Fruit fly (Drosophila melanogaster) whole organism, embryonic: Measurements from ENCODE around the gene heph.

Experiments
- Antp ChIP-seq: fragments of 200-800 bp; sonication (Bioruptor generic); optimal IDR thresholded peaks from 3 replicates; lab custom pipeline; 2016; ENCODE audit warnings: missing biosample characterization, missing genetic modification characterization
- BEAF-32 ChIP-seq: fragments of 200-800 bp; sonication (Bioruptor generic); optimal IDR thresholded peaks from 3 replicates; lab custom pipeline; 2017; ENCODE audit warnings: missing biosample characterization, missing genetic modification characterization, mild to moderate bottlenecking, moderate library complexity, missing genetic modification reagents
- CG12071 ChIP-seq: fragments of 200-800 bp; sonication (Bioruptor generic); optimal IDR thresholded peaks from 3 replicates; lab custom pipeline; 2018; ENCODE audit warnings: missing biosample characterization, mild to moderate bottlenecking, missing genetic modification characterization
- CG12391 ChIP-seq: fragments of 200-800 bp; sonication (Bioruptor generic); optimal IDR thresholded peaks from 3 replicates; lab custom pipeline; 2018; ENCODE audit warnings: missing biosample characterization, mild to moderate bottlenecking, missing genetic modification characterization, moderate library complexity
- CG12769 ChIP-seq: fragments of 200-800 bp; sonication (Bioruptor generic); optimal IDR thresholded peaks from 2 replicates; lab custom pipeline; 2019; ENCODE audit warnings: missing biosample characterization, mild to moderate bottlenecking, missing genetic modification characterization, moderate library complexity
- CG1529 ChIP-seq: fragments of 200-800 bp; sonication (Bioruptor generic); optimal IDR thresholded peaks from 3 replicates; lab custom pipeline; 2018; ENCODE audit warnings: missing biosample characterization, missing genetic modification characterization
- CG17186 ChIP-seq: fragments of 200-800 bp; sonication (Bioruptor generic); optimal IDR thresholded peaks from 3 replicates; lab custom pipeline; 2017; ENCODE audit warnings: missing biosample characterization, missing genetic modification reagents, missing genetic modification characterization
- CG17802 ChIP-seq: fragments of 200-800 bp; sonication (Bioruptor generic); optimal IDR thresholded peaks from 2 replicates; lab custom pipeline; 2018; ENCODE audit warnings: missing biosample characterization, mild to moderate bottlenecking, missing genetic modification characterization, moderate library complexity
- CG1792 ChIP-seq: fragments of 200-800 bp; sonication (Bioruptor generic); optimal IDR thresholded peaks from 2 replicates; lab custom pipeline; 2016; ENCODE audit warnings: missing biosample characterization, missing genetic modification characterization
- CG30020 ChIP-seq: fragments of 200-800 bp; optimal IDR thresholded peaks from 2 replicates; lab custom pipeline; 2019; ENCODE audit warnings: missing biosample characterization, mild to moderate bottlenecking, missing genetic modification characterization, moderate library complexity
- CG32767 ChIP-seq: fragments of 200-800 bp; sonication (Bioruptor generic); IDR thresholded peaks from 2 replicates; pipeline ENCODE4 v1.3.6; 2022; ENCODE audit warnings: missing biosample characterization, missing genetic modification characterization
- CG34422 ChIP-seq: fragments of 200-800 bp; sonication (Bioruptor generic); IDR thresholded peaks from 3 replicates; pipeline ENCODE4 v1.3.6; 2022; ENCODE audit warnings: missing biosample characterization, missing genetic modification characterization
- CG3995 ChIP-seq: fragments of 200-800 bp; sonication (Bioruptor generic); optimal IDR thresholded peaks from 3 replicates; lab custom pipeline; 2016; ENCODE audit warnings: missing biosample characterization, missing genetic modification characterization
- CG4617 ChIP-seq: fragments of 200-800 bp; sonication (Bioruptor generic); optimal IDR thresholded peaks from 3 replicates; lab custom pipeline; 2016; ENCODE audit warnings: missing biosample characterization, missing genetic modification characterization, borderline replicate concordance
- CG7357 ChIP-seq: fragments of 200-800 bp; sonication (Bioruptor generic); IDR thresholded peaks from 3 replicates; pipeline ENCODE4 v1.3.6; 2022; ENCODE audit warnings: missing biosample characterization, missing genetic modification characterization
- CG9932 ChIP-seq: fragments of 200-800 bp; sonication (Bioruptor generic); IDR thresholded peaks from 2 replicates; pipeline ENCODE4 v1.3.6; 2022; ENCODE audit warnings: missing biosample characterization, missing genetic modification characterization
- Eip74EF ChIP-seq, 2 experiments: fragments of 200-800 bp in 1 of 2; fragments of >200 bp in 1 of 2; sonication (Bioruptor generic) in 1 of 2; optimal IDR thresholded peaks; 2 replicates each; lab custom pipeline; 2017 to 2019; ENCODE audit warnings: missing biosample characterization in 2 of 2, missing genetic modification characterization in 2 of 2, mild to moderate bottlenecking in 1 of 2, moderate library complexity in 1 of 2
- HLH3B ChIP-seq: fragments of 200-800 bp; sonication (Bioruptor generic); IDR thresholded peaks from 2 replicates; pipeline ENCODE4 v1.3.6; 2022; ENCODE audit warnings: missing biosample characterization, missing genetic modification characterization
- Mad ChIP-seq: fragments of 200-800 bp; sonication (Bioruptor generic); optimal IDR thresholded peaks from 2 replicates; lab custom pipeline; 2016; ENCODE audit warnings: missing biosample characterization, missing genetic modification characterization
- Med ChIP-seq: fragments of 200-800 bp; sonication (Bioruptor generic); peaks from one replicate; lab custom pipeline; 2016; ENCODE audit warnings: missing biosample characterization, missing genetic modification characterization, mild to moderate bottlenecking, inconsistent platforms, moderate library complexity
- Mrtf ChIP-seq: fragments of 200-800 bp; sonication (Bioruptor generic); IDR thresholded peaks from 3 replicates; pipeline ENCODE4 v1.3.6; 2022; ENCODE audit warnings: missing biosample characterization, missing genetic modification characterization
- Ravus ChIP-seq: fragments of 200-800 bp; sonication (Bioruptor generic); IDR thresholded peaks from 2 replicates; pipeline ENCODE4 v1.3.6; 2022; ENCODE audit warnings: missing biosample characterization, missing genetic modification characterization
- Sry-β ChIP-seq: fragments of 200-800 bp; sonication (Bioruptor generic); optimal IDR thresholded peaks from 2 replicates; lab custom pipeline; 2018; ENCODE audit warnings: missing biosample characterization, mild to moderate bottlenecking, missing genetic modification characterization, moderate library complexity
- ato ChIP-seq: fragments of 200-800 bp; sonication (Bioruptor generic); IDR thresholded peaks from 2 replicates; pipeline ENCODE4 v1.3.6; 2022; ENCODE audit warnings: missing biosample characterization, missing genetic modification characterization; ENCODE audit not compliant: partially characterized antibody
- az2 ChIP-seq: fragments of 200-800 bp; sonication (Bioruptor generic); optimal IDR thresholded peaks from 3 replicates; lab custom pipeline; 2016; ENCODE audit warnings: missing biosample characterization, missing genetic modification characterization
- cad ChIP-seq: fragments of >200 bp; optimal IDR thresholded peaks from 2 replicates; lab custom pipeline; 2017; ENCODE audit warnings: missing biosample characterization, missing genetic modification characterization
- dmrt99B ChIP-seq: fragments of 200-800 bp; sonication (Bioruptor generic); optimal IDR thresholded peaks from 2 replicates; lab custom pipeline; 2018; ENCODE audit warnings: missing biosample characterization, mild to moderate bottlenecking, missing genetic modification characterization, moderate library complexity
- ems ChIP-seq: fragments of 200-800 bp; sonication (Bioruptor generic); optimal IDR thresholded peaks from 3 replicates; lab custom pipeline; 2016; ENCODE audit warnings: missing biosample characterization, missing genetic modification characterization
- fd96Cb ChIP-seq: fragments of 200-800 bp; sonication (Bioruptor generic); optimal IDR thresholded peaks from 2 replicates; lab custom pipeline; 2018; ENCODE audit warnings: missing biosample characterization, mild to moderate bottlenecking, missing genetic modification characterization, moderate library complexity
- gcm ChIP-seq: fragments of 200-800 bp; sonication (Bioruptor generic); optimal IDR thresholded peaks from 2 replicates; lab custom pipeline; 2019; ENCODE audit warnings: missing biosample characterization, mild to moderate bottlenecking, missing genetic modification characterization, moderate library complexity
- gsb ChIP-seq: fragments of 200-800 bp; sonication (Bioruptor generic); IDR thresholded peaks from 2 replicates; pipeline ENCODE4 v1.3.6; 2022; ENCODE audit warnings: missing biosample characterization, missing genetic modification characterization
- gsb-n ChIP-seq: fragments of 200-800 bp; sonication (Bioruptor generic); optimal IDR thresholded peaks from 3 replicates; lab custom pipeline; 2018; ENCODE audit warnings: missing biosample characterization, mild to moderate bottlenecking, missing genetic modification characterization
- ham ChIP-seq: fragments of 200-800 bp; sonication (Bioruptor generic); IDR thresholded peaks from 2 replicates; pipeline ENCODE4 v1.3.6; 2022; ENCODE audit warnings: missing biosample characterization, missing genetic modification characterization
- hkb ChIP-seq, 2 experiments: fragments of 200-800 bp in 1 of 2; fragments of >200 bp in 1 of 2; sonication (Bioruptor generic) in 1 of 2; IDR thresholded peaks in 1 of 2; optimal IDR thresholded peaks in 1 of 2; 2 replicates each; pipeline versions ENCODE4 v1.3.6 to Lab custom; 2017 to 2022; ENCODE audit warnings: missing biosample characterization in 1 of 2, missing genetic modification characterization in 1 of 2
- hth ChIP-seq: fragments of >200 bp; optimal IDR thresholded peaks from 2 replicates; lab custom pipeline; 2017; ENCODE audit warnings: inconsistent platforms
- jing ChIP-seq: fragments of 200-800 bp; sonication (Bioruptor generic); optimal IDR thresholded peaks from 2 replicates; lab custom pipeline; 2018; ENCODE audit warnings: missing biosample characterization, mild to moderate bottlenecking, missing genetic modification characterization
- lbe ChIP-seq: fragments of 200-800 bp; sonication (Bioruptor generic); optimal IDR thresholded peaks from 2 replicates; lab custom pipeline; 2016; ENCODE audit warnings: missing biosample characterization, mild to moderate bottlenecking, missing genetic modification characterization
- lola ChIP-seq, 3 experiments: fragments of >200 bp in 2 of 3; fragments of 200-800 bp in 1 of 3; sonication (Bioruptor generic) in 1 of 3; optimal IDR thresholded peaks; 2 replicates each; lab custom pipeline; 2017 to 2019; ENCODE audit warnings: missing biosample characterization in 3 of 3, missing genetic modification characterization in 3 of 3, mild to moderate bottlenecking in 1 of 3, moderate library complexity in 1 of 3
- nom ChIP-seq: fragments of 200-800 bp; sonication (Bioruptor generic); optimal IDR thresholded peaks from 2 replicates; lab custom pipeline; 2017; ENCODE audit warnings: missing biosample characterization, missing genetic modification characterization, mild to moderate bottlenecking, moderate library complexity, missing genetic modification reagents
- rib ChIP-seq: fragments of 200-800 bp; sonication (Bioruptor generic); IDR thresholded peaks from 2 replicates; pipeline ENCODE4 v1.3.6; 2022; ENCODE audit warnings: missing biosample characterization, missing genetic modification characterization
- row ChIP-seq: fragments of 200-800 bp; sonication (Bioruptor generic); IDR thresholded peaks from 3 replicates; pipeline ENCODE4 v1.3.6; 2022; ENCODE audit warnings: missing biosample characterization, missing genetic modification characterization
- sob ChIP-seq: fragments of 200-800 bp; sonication (Bioruptor generic); IDR thresholded peaks from 2 replicates; pipeline ENCODE4 v1.3.6; 2022; ENCODE audit warnings: missing biosample characterization, missing genetic modification characterization
- sr ChIP-seq: fragments of 200-800 bp; sonication (Bioruptor generic); IDR thresholded peaks from 3 replicates; pipeline ENCODE4 v1.3.6; 2022; ENCODE audit warnings: missing biosample characterization, missing genetic modification characterization
- ssp ChIP-seq: fragments of 200-800 bp; sonication (Bioruptor generic); IDR thresholded peaks from 2 replicates; pipeline ENCODE4 v1.3.6; 2022; ENCODE audit warnings: missing biosample characterization, missing genetic modification characterization
- stwl ChIP-seq: fragments of 200-800 bp; sonication (Bioruptor generic); optimal IDR thresholded peaks from 3 replicates; lab custom pipeline; 2018; ENCODE audit warnings: missing biosample characterization, mild to moderate bottlenecking, missing genetic modification characterization, moderate library complexity
- tin ChIP-seq: fragments of 200-800 bp; sonication (Bioruptor generic); optimal IDR thresholded peaks from 3 replicates; lab custom pipeline; 2016; ENCODE audit warnings: missing biosample characterization, missing genetic modification characterization
- vvl ChIP-seq: fragments of 200-800 bp; sonication (Bioruptor generic); IDR thresholded peaks from 2 replicates; pipeline ENCODE4 v1.3.6; 2022; ENCODE audit warnings: missing biosample characterization, missing genetic modification characterization
- wdn ChIP-seq: fragments of 200-800 bp; sonication (Bioruptor generic); IDR thresholded peaks from 2 replicates; pipeline ENCODE4 v1.3.6; 2022; ENCODE audit warnings: missing biosample characterization, missing genetic modification characterization
- yki ChIP-seq: fragments of >200 bp; optimal IDR thresholded peaks from 3 replicates; lab custom pipeline; 2018
- zen ChIP-seq: fragments of 200-800 bp; sonication (Bioruptor generic); optimal IDR thresholded peaks from 3 replicates; lab custom pipeline; 2018; ENCODE audit warnings: missing biosample characterization, mild to moderate bottlenecking, missing genetic modification characterization, moderate library complexity
- zfh1 ChIP-seq: fragments of 200-800 bp; sonication (Bioruptor generic); IDR thresholded peaks from 3 replicates; pipeline ENCODE4 v1.3.6; 2022; ENCODE audit warnings: missing biosample characterization, missing genetic modification characterization

The heph gene

dm6 chr3R:31956264-31956663 lies 59.1 kb downstream of the heph start:
- TF ChIP-seq CG1529 (no peak), CG30020 (no peak), sob (no peak), sr (no peak), az2 (GFP tag; lab: Kevin White, UChicago) (no peak), CG4617 (GFP tag; lab: Kevin White, UChicago) (no peak), Mrtf (GFP tag; lab: Robert Waterston, UW) (no peak), Mad (GFP tag; lab: Kevin White, UChicago) (no peak), CG3995 (no peak), lola (GFP tag; optimal IDR thresholded peaks at IDR 0.05; lab: Kevin White, UChicago) (no peak), nom (GFP tag; lab: Kevin White, UChicago) (no peak), HLH3B (no peak), CG1792 (GFP tag; lab: Kevin White, UChicago) (no peak), ato (GFP tag; lab: Robert Waterston, UW) (no peak), fd96Cb (tag; lab: Kevin White, UChicago) (no peak)

dm6 chr3R:31954463-31954862 lies 60.9 kb downstream of the heph start:
- TF ChIP-seq dmrt99B (tag; lab: Kevin White, UChicago): no peak
- peak; percentile 88 for TF ChIP-seq zen (tag; lab: Kevin White, UChicago)
- TF ChIP-seq jing: no peak
- TF ChIP-seq vvl (GFP tag; lab: Robert Waterston, UW): 0 out of 2 replicates have a peak, but pooled peaks have one; percentile 12
- TF ChIP-seq CG17186 (GFP tag; lab: Kevin White, UChicago): no peak
- TF ChIP-seq wdn: no peak
- TF ChIP-seq hth (lab: Kevin White, UChicago): no peak
- no peak for TF ChIP-seq Eip74EF (GFP tag; optimal IDR thresholded peaks at IDR 0.05; lab: Kevin White, UChicago)
- TF ChIP-seq Antp: no peak
- TF ChIP-seq cad (GFP tag; lab: Kevin White, UChicago): peak; percentile 28
- peak; percentile 63 for TF ChIP-seq ssp (GFP tag; lab: Robert Waterston, UW)
- TF ChIP-seq CG12391 (tag; lab: Kevin White, UChicago): no peak
- no peak for TF ChIP-seq CG12071 (GFP tag; lab: Kevin White, UChicago)
- peak; percentile 57 for TF ChIP-seq gsb-n (tag; lab: Kevin White, UChicago)
- no peak for TF ChIP-seq yki (lab: Kevin White, UChicago)
- 0 out of 3 replicates have a peak, but pooled peaks have one; percentile 18 for TF ChIP-seq zfh1
- no peak for TF ChIP-seq Sry-β (GFP tag; lab: Kevin White, UChicago)
- no peak for TF ChIP-seq Ravus (GFP tag; lab: Robert Waterston, UW)
- TF ChIP-seq stwl (tag; lab: Kevin White, UChicago): peak; percentile 43
- TF ChIP-seq CG1792 (GFP tag; lab: Kevin White, UChicago): no peak
- TF ChIP-seq CG12769 (tag; lab: Kevin White, UChicago): peak; percentile 9
- no peak for TF ChIP-seq ham (GFP tag; lab: Robert Waterston, UW)
- no peak for TF ChIP-seq CG9932 (GFP tag; lab: Robert Waterston, UW)
- no peak for TF ChIP-seq CG32767 (GFP tag; lab: Robert Waterston, UW)
- no peak for TF ChIP-seq tin
- peak; percentile 18 for TF ChIP-seq CG17802 (tag; lab: Kevin White, UChicago)
- peak; percentile 55; the same call in 1 of the 3 replicates for TF ChIP-seq CG7357 (GFP tag; lab: Robert Waterston, UW)
- TF ChIP-seq gsb (GFP tag; lab: Robert Waterston, UW): no peak
- peak; percentile 67 for TF ChIP-seq Med (GFP tag; lab: Kevin White, UChicago)
- no peak for TF ChIP-seq lbe (GFP tag; lab: Kevin White, UChicago)
- peak in 1 of 3 experiments; percentile 47 for TF ChIP-seq lola (GFP tag; optimal IDR thresholded peaks at IDR 0.05; lab: Kevin White, UChicago)
- TF ChIP-seq gcm: no peak
- no peak for TF ChIP-seq rib
- peak; percentile 15; the same call in 1 of the 3 replicates for TF ChIP-seq row (GFP tag; lab: Robert Waterston, UW)
- TF ChIP-seq BEAF-32 (GFP tag; lab: Kevin White, UChicago): no peak
- TF ChIP-seq ems: no peak
- no peak for TF ChIP-seq CG34422 (GFP tag; lab: Robert Waterston, UW)
- TF ChIP-seq hkb (optimal IDR thresholded peaks at IDR 0.05; lab: Kevin White, UChicago): no peak
- TF ChIP-seq hkb (GFP tag; IDR thresholded peaks at IDR 0.05; lab: Robert Waterston, UW): no peak
